Worm (Caenorhabditis elegans): Measurements from ENCODE around the gene aat-1.

aat-1 gene

ce11 chrIV:9624977-9625376 is 23.5 kb upstream of the aat-1 start, which contains the start of gene W09C2.10:
W09C2.10 (minus strand) TSS chrIV:9625077.
- TF ChIP-seq lin-38 (GFP tag; IDR thresholded peaks at IDR 0.05) (no peak), duxl-1 (tag; optimal IDR thresholded peaks at IDR 0.05; ENCODE audit: poor library complexity) (no peak), nhr-111 (GFP tag; optimal IDR thresholded peaks at IDR 0.05) (no peak), hlh-30 (tag; optimal IDR thresholded peaks at IDR 0.05; ENCODE audit: insufficient read depth) (no peak), fos-1 (tag; optimal IDR thresholded peaks at IDR 0.05) (no peak), aly-2 (tag; optimal IDR thresholded peaks at IDR 0.05) (no peak), unc-62 (GFP tag; optimal IDR thresholded peaks at IDR 0.05 in 1 of 2) (no peak), unc-62 (tag; optimal IDR thresholded peaks at IDR 0.05) (no peak), unc-39 (tag; optimal IDR thresholded peaks at IDR 0.05) (no peak), tag-97 (GFP tag; IDR thresholded peaks at IDR 0.05) (no peak), nhr-48 (tag; optimal IDR thresholded peaks at IDR 0.05) (no peak)

DNA sequence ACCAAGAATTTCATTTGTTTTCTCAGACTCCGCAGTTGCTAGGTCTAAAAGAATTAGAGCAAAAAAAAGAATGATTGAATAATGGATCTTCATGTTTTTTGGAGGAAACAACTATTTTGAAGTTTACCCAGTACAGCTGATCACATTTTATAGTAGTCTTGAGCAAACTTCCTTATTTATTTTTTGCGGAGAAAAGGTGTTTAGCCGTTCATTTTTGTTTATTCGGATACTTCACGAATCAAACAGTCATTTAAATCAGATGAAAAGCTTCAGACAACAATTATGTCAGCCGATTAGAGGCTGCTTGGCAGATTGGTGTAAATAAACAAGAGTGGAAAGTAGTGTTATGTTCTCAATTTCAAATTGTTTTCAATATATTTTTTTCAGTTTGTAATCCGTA is 22.8 kb upstream of the aat-1 start, which contains the start of gene W09C2.8:
TSS of gene W09C2.8 (minus strand) at position 101 of the 400 bp plus-strand sequence.
- TF ChIP-seq nhr-11 (tag; optimal IDR thresholded peaks at IDR 0.05) (no peak), nhr-102 (tag; optimal IDR thresholded peaks at IDR 0.05) (no peak), lin-1 (GFP tag; IDR thresholded peaks at IDR 0.05) (no peak), snpc-1.2 (GFP tag; IDR thresholded peaks at IDR 0.05) (no peak), ceh-32 (tag; optimal IDR thresholded peaks at IDR 0.05; ENCODE audit: poor library complexity) (no peak), dmd-6 (GFP tag; IDR thresholded peaks at IDR 0.05) (no peak), snpc-4 (tag; optimal IDR thresholded peaks at IDR 0.05) (no peak), mxl-3 (GFP tag; optimal IDR thresholded peaks at IDR 0.05) (no peak), duxl-1 (tag; optimal IDR thresholded peaks at IDR 0.05; ENCODE audit: poor library complexity) (no peak), zip-2 (tag; optimal IDR thresholded peaks at IDR 0.05) (no peak), T20F7.1 (GFP tag; optimal IDR thresholded peaks at IDR 0.05) (no peak), nhr-6 (tag; optimal IDR thresholded peaks at IDR 0.05) (no peak), F44E2.7 (GFP tag; IDR thresholded peaks at IDR 0.05) (no peak), ama-1 (optimal IDR thresholded peaks at IDR 0.05) (no peak)

ce11 chrIV:9623269-9623668 is 21.8 kb upstream of the aat-1 start, which contains the start of gene W09C2.9:
W09C2.9 (minus strand) TSS chrIV:9623369.
- TF ChIP-seq dmd-6 (GFP tag; IDR thresholded peaks at IDR 0.05): no peak
- TF ChIP-seq ceh-28 (tag; optimal IDR thresholded peaks at IDR 0.05): no peak
- no peak for TF ChIP-seq lin-15B (tag; optimal IDR thresholded peaks at IDR 0.05)
- TF ChIP-seq daf-19 (GFP tag; conservative IDR thresholded peaks at IDR 0.05): no peak
- TF ChIP-seq F26F4.8 (GFP tag; conservative IDR thresholded peaks at IDR 0.05): no peak
- TF ChIP-seq lim-7 (GFP tag; IDR thresholded peaks at IDR 0.05): no peak
- TF ChIP-seq ztf-7 (tag; optimal IDR thresholded peaks at IDR 0.05): no peak
- no peak for TF ChIP-seq mep-1 (tag; optimal IDR thresholded peaks at IDR 0.05)
- TF ChIP-seq nhr-48 (tag; optimal IDR thresholded peaks at IDR 0.05): no peak
- TF ChIP-seq fos-1 (tag; optimal IDR thresholded peaks at IDR 0.05): no peak
- TF ChIP-seq nhr-6 (tag; optimal IDR thresholded peaks at IDR 0.05): no peak
- TF ChIP-seq F44E2.7 (GFP tag; IDR thresholded peaks at IDR 0.05): no peak
- TF ChIP-seq tra-1 (GFP tag; IDR thresholded peaks at IDR 0.05): no peak
- no peak for TF ChIP-seq zfp-2 (tag; optimal IDR thresholded peaks at IDR 0.05)
- no peak for TF ChIP-seq tag-97 (GFP tag; IDR thresholded peaks at IDR 0.05)
- no peak for TF ChIP-seq gei-8 (GFP tag; optimal IDR thresholded peaks at IDR 0.05)
- TF ChIP-seq hlh-11 (tag; optimal IDR thresholded peaks at IDR 0.05): no peak
- no peak for TF ChIP-seq sdz-12 (GFP tag; optimal IDR thresholded peaks at IDR 0.05)
- TF ChIP-seq dve-1 (tag; optimal IDR thresholded peaks at IDR 0.05; ENCODE audit: insufficient read depth): no peak

- TF ChIP-seq fkh-10 (GFP tag; optimal IDR thresholded peaks at IDR 0.05) (no peak), zfp-2 (tag; optimal IDR thresholded peaks at IDR 0.05) (no peak), zip-2 (tag; optimal IDR thresholded peaks at IDR 0.05) (no peak), nhr-76 (tag; optimal IDR thresholded peaks at IDR 0.05) (no peak), mdt-29 (GFP tag; IDR thresholded peaks at IDR 0.05) (no peak), nhr-77 (tag; optimal IDR thresholded peaks at IDR 0.05) (no peak), mes-2 (tag; optimal IDR thresholded peaks at IDR 0.05; ENCODE audit: poor library complexity, severe bottlenecking) (no peak), arid-1 (GFP tag; conservative IDR thresholded peaks at IDR 0.05) (no peak), daf-16 (GFP tag; optimal IDR thresholded peaks at IDR 0.05) (no peak), daf-16 (tag; optimal IDR thresholded peaks at IDR 0.05) (no peak), lin-39 (tag; optimal IDR thresholded peaks at IDR 0.05) (no peak), ceh-62 (tag; optimal IDR thresholded peaks at IDR 0.05) (no peak), spr-1 (tag; optimal IDR thresholded peaks at IDR 0.05) (no peak), tra-1 (GFP tag; IDR thresholded peaks at IDR 0.05) (no peak), daf-12 (tag; optimal IDR thresholded peaks at IDR 0.05) (no peak)
These were observed 20.8 kb upstream of the aat-1 start, which contains the start of gene W09C2.7 for ce11 chrIV:9622272-9622671. W09C2.7 (minus strand) TSS chrIV:9622372.
